Worm (Caenorhabditis elegans): ENCODE measurements around the gene F56D6.9.
"Not testable (repeated sequence)": the region's sequence is repeated elsewhere in the genome, so short reads cannot be mapped to it uniquely, and the experiment has no call there.

DNA sequence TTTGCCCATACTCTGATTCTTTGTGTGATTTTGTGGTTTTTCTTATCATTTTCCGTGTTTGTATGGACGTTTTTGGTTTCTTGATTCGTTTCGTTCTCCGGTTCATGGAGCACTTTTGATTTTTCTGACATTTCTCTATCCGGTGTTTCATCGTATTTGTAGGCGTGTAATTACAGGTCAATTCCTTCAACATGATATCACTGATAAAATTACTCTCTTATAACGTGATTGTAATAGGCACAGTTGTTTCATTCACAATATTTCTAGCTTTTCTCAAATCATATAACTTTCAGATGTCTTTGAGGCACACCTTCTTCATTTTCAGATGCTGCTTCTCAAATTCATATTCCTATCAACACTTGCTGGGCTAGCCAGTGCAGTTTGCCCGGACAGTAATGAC, 40.3 kb downstream of the F56D6.9 start, which contains the start of gene clec-70:
- TF ChIP-seq ztf-29 (GFP tag; IDR thresholded peaks at IDR 0.05); med-1 (GFP tag; optimal IDR thresholded peaks at IDR 0.05; ENCODE audit: insufficient read depth); ztf-23 (GFP tag; IDR thresholded peaks at IDR 0.05); klf-2 (GFP tag; conservative IDR thresholded peaks at IDR 0.05); tab-1 (GFP tag; IDR thresholded peaks at IDR 0.05); flt-1 (GFP tag; IDR thresholded peaks at IDR 0.05); ref-1 (GFP tag; conservative IDR thresholded peaks at IDR 0.05); T22C8.4 (GFP tag; IDR thresholded peaks at IDR 0.05): not testable (repeated sequence)
